Fruit fly (Drosophila melanogaster) whole organism, prepupa: ENCODE data around the gene CG32161.

Experiments used
- CG10631 ChIP-seq: fragments of 200-800 bp; sonication (Bioruptor generic); optimal IDR thresholded peaks from 2 replicates; lab custom pipeline; 2016; ENCODE audit warnings: missing biosample characterization, missing genetic modification characterization
- CG34406 ChIP-seq: fragments of 200-800 bp; sonication (Bioruptor generic); optimal IDR thresholded peaks from 3 replicates; lab custom pipeline; 2016; ENCODE audit warnings: missing biosample characterization, missing genetic modification characterization
- CG6808 ChIP-seq: fragments of 200-800 bp; sonication (Bioruptor generic); optimal IDR thresholded peaks from 3 replicates; lab custom pipeline; 2017; ENCODE audit warnings: missing biosample characterization, missing genetic modification characterization, mild to moderate bottlenecking, moderate library complexity, missing genetic modification reagents
- CG8119 ChIP-seq: fragments of 200-800 bp; sonication (Bioruptor generic); IDR thresholded peaks from 3 replicates; pipeline ENCODE4 v1.3.6; 2022; ENCODE audit warnings: missing biosample characterization, missing genetic modification characterization
- OdsH ChIP-seq: fragments of 200-800 bp; sonication (Bioruptor generic); optimal IDR thresholded peaks from 3 replicates; lab custom pipeline; 2016; ENCODE audit warnings: missing biosample characterization, missing genetic modification characterization
- Sox14 ChIP-seq: fragments of 200-800 bp; sonication (Bioruptor generic); optimal IDR thresholded peaks from 3 replicates; lab custom pipeline; 2016; ENCODE audit warnings: missing biosample characterization, missing genetic modification characterization

DNA sequence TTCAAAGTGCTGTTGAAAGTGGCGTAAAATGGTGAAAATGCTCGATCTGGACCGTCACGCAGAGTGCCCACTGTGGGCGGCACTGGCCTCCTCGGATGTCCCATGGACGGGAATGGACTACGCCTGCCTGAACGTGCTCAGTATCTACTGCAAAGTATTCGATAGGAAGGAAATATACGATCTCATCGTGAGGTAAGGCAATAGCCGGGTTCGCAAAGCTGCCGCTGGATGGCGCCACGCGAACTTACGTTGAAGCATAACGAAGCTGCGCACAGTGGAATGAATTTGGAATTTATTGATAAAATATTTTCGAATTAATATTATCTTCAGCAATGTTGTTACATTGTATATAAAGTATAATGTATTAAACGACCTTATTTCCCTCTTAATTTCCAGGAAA lies 50.4 kb downstream of the CG32161 start:
- TF ChIP-seq CG6808 (GFP tag; lab: Kevin White, UChicago): no peak
- TF ChIP-seq CG34406: no peak
- no peak for TF ChIP-seq OdsH
- TF ChIP-seq CG8119 (GFP tag; lab: Robert Waterston, UW): no peak
- TF ChIP-seq Sox14: no peak
- TF ChIP-seq CG10631: no peak
